Worm (Caenorhabditis elegans) whole organism, young adult: Measurements from ENCODE around the gene btb-9.

Experiments used
- B0261.1 ChIP-seq: sonication (generic microtip); optimal IDR thresholded peaks from 2 replicates; lab custom pipeline; 2016; ENCODE audit warnings: mild to moderate bottlenecking, missing genetic modification characterization, moderate library complexity, missing compliant biosample characterization
- B0336.3 ChIP-seq: fragments of 200-800 bp; sonication (Bioruptor generic); IDR thresholded peaks from 2 replicates; pipeline ENCODE4 v1.3.6; 2022; ENCODE audit warnings: missing genetic modification characterization, missing compliant biosample characterization
- C17E4.6 ChIP-seq: fragments of 200-800 bp; sonication (Bioruptor generic); IDR thresholded peaks from 2 replicates; pipeline ENCODE4 v1.3.6; 2022; ENCODE audit warnings: missing genetic modification reagents, missing genetic modification characterization, missing compliant biosample characterization
- F23B12.7 ChIP-seq: sonication (generic microtip); optimal IDR thresholded peaks from 2 replicates; lab custom pipeline; 2017; ENCODE audit warnings: missing genetic modification characterization, mild to moderate bottlenecking, missing compliant biosample characterization, antibody characterized with exemption, moderate library complexity; ENCODE audit not compliant: insufficient read depth
- F33H1.4 ChIP-seq: fragments of 200-800 bp; sonication (Bioruptor generic); IDR thresholded peaks from 2 replicates; pipeline ENCODE4 v1.3.6; 2022; ENCODE audit warnings: missing genetic modification reagents, missing genetic modification characterization, missing compliant biosample characterization
- F49E8.2 ChIP-seq: sonication (generic microtip); optimal IDR thresholded peaks from 3 replicates; lab custom pipeline; 2017; ENCODE audit warnings: missing genetic modification characterization, mild to moderate bottlenecking, missing compliant biosample characterization, antibody characterized with exemption, moderate library complexity; ENCODE audit not compliant: insufficient read depth
- F57A8.1 ChIP-seq: fragments of 200-800 bp; sonication (Bioruptor generic); optimal IDR thresholded peaks from 2 replicates; lab custom pipeline; 2018; ENCODE audit warnings: mild to moderate bottlenecking, missing genetic modification characterization, moderate library complexity, missing compliant biosample characterization
- F57C9.4 ChIP-seq: sonication (generic microtip); optimal IDR thresholded peaks from 2 replicates; lab custom pipeline; 2017; ENCODE audit warnings: mild to moderate bottlenecking, missing genetic modification characterization, missing compliant biosample characterization
- K12H6.12 ChIP-seq: fragments of 200-800 bp; sonication (Bioruptor generic); optimal IDR thresholded peaks from 2 replicates; lab custom pipeline; 2018; ENCODE audit warnings: mild to moderate bottlenecking, missing genetic modification characterization, missing compliant biosample characterization
- Y79H2A.3 ChIP-seq: fragments of 200-800 bp; sonication (Bioruptor generic); conservative IDR thresholded peaks from 2 replicates; pipeline ENCODE4 v1.3.6; 2022; ENCODE audit warnings: missing genetic modification reagents, missing genetic modification characterization, missing compliant biosample characterization
- Y95B8A.8 ChIP-seq: fragments of 200-800 bp; sonication (Bioruptor generic); IDR thresholded peaks from 2 replicates; pipeline ENCODE4 v1.3.6; 2022; ENCODE audit warnings: missing genetic modification reagents, missing genetic modification characterization, missing compliant biosample characterization
- akir-1 ChIP-seq: fragments of 200-800 bp; sonication (Bioruptor generic); optimal IDR thresholded peaks from 2 replicates; lab custom pipeline; 2018; ENCODE audit warnings: mild to moderate bottlenecking, missing genetic modification characterization, moderate library complexity, missing compliant biosample characterization
- aptf-2 ChIP-seq: fragments of 200-800 bp; sonication (Bioruptor generic); conservative IDR thresholded peaks from 2 replicates; pipeline ENCODE4 v1.3.6; 2022; ENCODE audit warnings: missing genetic modification reagents, missing genetic modification characterization, missing compliant biosample characterization
- aptf-3 ChIP-seq: fragments of 200-800 bp; sonication (Bioruptor generic); IDR thresholded peaks from 2 replicates; pipeline ENCODE4 v1.3.6; 2022; ENCODE audit warnings: missing genetic modification characterization, missing compliant biosample characterization
- athp-1 ChIP-seq: sonication (generic microtip); optimal IDR thresholded peaks from 2 replicates; lab custom pipeline; 2017; ENCODE audit warnings: mild to moderate bottlenecking, missing genetic modification characterization, missing compliant biosample characterization
- attf-3 ChIP-seq: fragments of 200-800 bp; sonication (Bioruptor generic); conservative IDR thresholded peaks from 2 replicates; pipeline ENCODE4 v1.3.6; 2022; ENCODE audit warnings: missing genetic modification reagents, missing genetic modification characterization, missing compliant biosample characterization
- ceh-58 ChIP-seq: fragments of 200-800 bp; sonication (Bioruptor generic); IDR thresholded peaks from 2 replicates; pipeline ENCODE4 v1.3.6; 2022; ENCODE audit warnings: missing genetic modification characterization, missing compliant biosample characterization
- die-1 ChIP-seq: sonication (generic microtip); optimal IDR thresholded peaks from 2 replicates; lab custom pipeline; 2016; ENCODE audit warnings: missing genotype, mild to moderate bottlenecking, missing genetic modification characterization, missing compliant biosample characterization
- dox-1 ChIP-seq: fragments of 200-800 bp; sonication (Bioruptor generic); IDR thresholded peaks from 2 replicates; pipeline ENCODE4 v1.3.6; 2022; ENCODE audit warnings: missing genetic modification reagents, missing genetic modification characterization, missing compliant biosample characterization
- efl-1 ChIP-seq: fragments of 150-350 bp; optimal IDR thresholded peaks from 2 replicates; lab custom pipeline; 2014; ENCODE audit warnings: missing biosample characterization, missing genetic modification reagents, missing genetic modification characterization
- ets-4 ChIP-seq: fragments of 200-800 bp; sonication (Bioruptor generic); optimal IDR thresholded peaks from 2 replicates; lab custom pipeline; 2018; ENCODE audit warnings: mild to moderate bottlenecking, missing genetic modification characterization, missing compliant biosample characterization
- him-1 ChIP-seq: sonication (generic microtip); optimal IDR thresholded peaks from 2 replicates; lab custom pipeline; 2016; ENCODE audit warnings: missing genotype, missing genetic modification reagents, missing genetic modification characterization, missing compliant biosample characterization
- hlh-12 ChIP-seq: sonication (generic microtip); optimal IDR thresholded peaks from 2 replicates; lab custom pipeline; 2016; ENCODE audit warnings: missing genetic modification characterization, missing compliant biosample characterization
- hlh-26 ChIP-seq: fragments of 200-800 bp; sonication (Bioruptor generic); conservative IDR thresholded peaks from 2 replicates; pipeline ENCODE4 v1.3.6; 2022; ENCODE audit warnings: missing genetic modification reagents, missing genetic modification characterization, missing compliant biosample characterization
- hmg-20 ChIP-seq: fragments of 200-800 bp; sonication (Bioruptor generic); IDR thresholded peaks from 2 replicates; pipeline ENCODE4 v1.3.6; 2022; ENCODE audit warnings: missing genetic modification reagents, missing genetic modification characterization, missing compliant biosample characterization
- lag-1 ChIP-seq: fragments of 200-800 bp; sonication (Bioruptor generic); IDR thresholded peaks from 2 replicates; pipeline ENCODE4 v1.3.6; 2022; ENCODE audit warnings: missing genetic modification reagents, missing genetic modification characterization, missing compliant biosample characterization
- let-607 ChIP-seq, 2 experiments: fragments of 200-800 bp in 1 of 2; sonication (Bioruptor generic) in 1 of 2; sonication (generic microtip) in 1 of 2; optimal IDR thresholded peaks; 2 replicates each; lab custom pipeline; 2016 to 2018; ENCODE audit warnings: mild to moderate bottlenecking in 2 of 2, missing compliant biosample characterization in 2 of 2, missing genetic modification characterization in 2 of 2, moderate library complexity in 2 of 2, missing genotype in 1 of 2
- lin-26 ChIP-seq: fragments of 200-800 bp; sonication (Bioruptor generic); IDR thresholded peaks from 2 replicates; pipeline ENCODE4 v1.3.6; 2022; ENCODE audit warnings: missing genetic modification reagents, missing genetic modification characterization, missing compliant biosample characterization
- lin-35 ChIP-seq, 3 experiments: fragments of 150-350 bp in 2 of 3; sonication (generic microtip) in 1 of 3; optimal IDR thresholded peaks; 2 replicates each; lab custom pipeline; 2014 to 2018; ENCODE audit warnings: missing biosample characterization in 3 of 3, missing genetic modification characterization in 3 of 3, missing genetic modification reagents in 3 of 3
- madf-8 ChIP-seq: fragments of 200-800 bp; sonication (Bioruptor generic); conservative IDR thresholded peaks from 2 replicates; pipeline ENCODE4 v1.3.6; 2022; ENCODE audit warnings: missing genetic modification reagents, missing genetic modification characterization, missing compliant biosample characterization
- nfya-1 ChIP-seq: sonication (generic microtip); optimal IDR thresholded peaks from 2 replicates; lab custom pipeline; 2017; ENCODE audit warnings: antibody characterized with exemption, missing compliant biosample characterization, missing genetic modification characterization, borderline replicate concordance; ENCODE audit not compliant: insufficient read depth
- nfyb-1 ChIP-seq: fragments of 200-800 bp; sonication (Bioruptor generic); IDR thresholded peaks from 2 replicates; pipeline ENCODE4 v1.3.6; 2022; ENCODE audit warnings: missing genetic modification reagents, missing genetic modification characterization, missing compliant biosample characterization
- rec-8 ChIP-seq, 2 experiments: sonication (generic microtip); optimal IDR thresholded peaks; 2 replicates each; lab custom pipeline; 2016; ENCODE audit warnings: mild to moderate bottlenecking in 2 of 2, missing genetic modification characterization in 2 of 2, missing genetic modification reagents in 2 of 2, missing genotype in 2 of 2, missing biosample characterization in 1 of 2, missing compliant biosample characterization in 1 of 2, moderate library complexity in 1 of 2
- repo-1 ChIP-seq: sonication (generic microtip); optimal IDR thresholded peaks from 2 replicates; lab custom pipeline; 2017; ENCODE audit warnings: mild to moderate bottlenecking, missing genetic modification characterization, missing compliant biosample characterization
- sdz-38 ChIP-seq: sonication (generic microtip); optimal IDR thresholded peaks from 2 replicates; lab custom pipeline; 2016; ENCODE audit warnings: missing genotype, missing genetic modification characterization, missing compliant biosample characterization
- snpc-1.3 ChIP-seq: sonication (generic microtip); optimal IDR thresholded peaks from 2 replicates; lab custom pipeline; 2017; ENCODE audit warnings: missing genetic modification characterization, mild to moderate bottlenecking, missing compliant biosample characterization, antibody characterized with exemption, moderate library complexity, missing genotype, missing genetic modification reagents; ENCODE audit not compliant: insufficient read depth
- snpc-3.4 ChIP-seq: sonication (generic microtip); optimal IDR thresholded peaks from 2 replicates; lab custom pipeline; 2017; ENCODE audit warnings: missing genetic modification characterization, mild to moderate bottlenecking, missing compliant biosample characterization, antibody characterized with exemption, moderate library complexity, missing genotype, missing genetic modification reagents
- sptf-2 ChIP-seq: fragments of 200-800 bp; sonication (Bioruptor generic); optimal IDR thresholded peaks from 2 replicates; lab custom pipeline; 2018; ENCODE audit warnings: mild to moderate bottlenecking, missing genetic modification characterization, missing compliant biosample characterization
- tbx-9 ChIP-seq: sonication (generic microtip); optimal IDR thresholded peaks from 2 replicates; lab custom pipeline; 2016; ENCODE audit warnings: borderline replicate concordance, missing genetic modification characterization, inconsistent platforms, missing compliant biosample characterization
- tlf-1 ChIP-seq: fragments of 200-800 bp; sonication (Bioruptor generic); optimal IDR thresholded peaks from 2 replicates; lab custom pipeline; 2018; ENCODE audit warnings: mild to moderate bottlenecking, missing genetic modification characterization, missing compliant biosample characterization
- zfh-2 ChIP-seq: fragments of 200-800 bp; sonication (Bioruptor generic); conservative IDR thresholded peaks from 2 replicates; pipeline ENCODE4 v1.3.6; 2022; ENCODE audit warnings: missing genetic modification reagents, missing genetic modification characterization, missing compliant biosample characterization
- zim-3 ChIP-seq: sonication (generic microtip); optimal IDR thresholded peaks from 2 replicates; lab custom pipeline; 2017; ENCODE audit warnings: mild to moderate bottlenecking, missing genetic modification characterization, moderate library complexity, missing compliant biosample characterization

The btb-9 gene

ce11 chrII:1742535-1742934, 14.2 kb downstream of the btb-9 start, which contains the start of gene F36H5.12:
Gene F36H5.12 (plus strand): TSS chrII:1742835.
- TF ChIP-seq nfyb-1 (GFP tag; lab: Robert Waterston, UW) (no peak), zim-3 (tag; lab: Kevin White, UChicago) (no peak), snpc-3.4 (tag; lab: Kevin White, UChicago) (no peak), sdz-38 (tag; lab: Kevin White, UChicago) (no peak), hmg-20 (GFP tag; lab: Robert Waterston, UW) (no peak), snpc-1.3 (tag; lab: Kevin White, UChicago) (no peak), aptf-3 (GFP tag; lab: Robert Waterston, UW) (no peak), dox-1 (GFP tag; lab: Robert Waterston, UW) (no peak), F49E8.2 (tag; lab: Kevin White, UChicago) (no peak), tlf-1 (no peak), ets-4 (no peak), F33H1.4 (GFP tag; lab: Robert Waterston, UW) (no peak), tbx-9 (tag; lab: Kevin White, UChicago) (no peak), let-607 (tag; optimal IDR thresholded peaks at IDR 0.05; lab: Kevin White, UChicago) (no peak), K12H6.12 (tag; lab: Kevin White, UChicago) (no peak), rec-8 (tag; optimal IDR thresholded peaks at IDR 0.05; lab: Kevin White, UChicago) (no peak), B0336.3 (GFP tag; lab: Robert Waterston, UW) (no peak), nfya-1 (no peak), lin-26 (GFP tag; lab: Robert Waterston, UW) (no peak), athp-1 (no peak)

ce11 chrII:1744183-1744582, 15.9 kb downstream of the btb-9 start, which contains the start of gene clec-19:
Gene clec-19 (plus strand): TSS chrII:1744483.
- TF ChIP-seq sptf-2 (GFP tag; lab: Kevin White, UChicago): no peak
- no peak for TF ChIP-seq aptf-2 (GFP tag; lab: Robert Waterston, UW)
- TF ChIP-seq akir-1: no peak
- TF ChIP-seq him-1 (tag; lab: Kevin White, UChicago): no peak
- no peak for TF ChIP-seq zim-3 (tag; lab: Kevin White, UChicago)
- TF ChIP-seq Y79H2A.3 (GFP tag; lab: Robert Waterston, UW): no peak
- no peak for TF ChIP-seq B0261.1 (tag; lab: Kevin White, UChicago)
- no peak for TF ChIP-seq attf-3 (GFP tag; lab: Robert Waterston, UW)
- TF ChIP-seq Y95B8A.8 (GFP tag; lab: Robert Waterston, UW): no peak

- TF ChIP-seq let-607 (tag; optimal IDR thresholded peaks at IDR 0.05; lab: Kevin White, UChicago): no peak
- no peak for TF ChIP-seq efl-1 (GFP tag; lab: Kevin White, UChicago)
- TF ChIP-seq die-1 (tag; lab: Kevin White, UChicago): no peak
- TF ChIP-seq dox-1 (GFP tag; lab: Robert Waterston, UW): no peak
- TF ChIP-seq hlh-26: no peak
- TF ChIP-seq lin-35 (GFP tag; optimal IDR thresholded peaks at IDR 0.05; lab: Kevin White, UChicago): no peak
- TF ChIP-seq madf-8 (GFP tag; lab: Robert Waterston, UW): no peak
- TF ChIP-seq F23B12.7 (tag; lab: Kevin White, UChicago): no peak
- no peak for TF ChIP-seq C17E4.6 (GFP tag; lab: Robert Waterston, UW)
- TF ChIP-seq F57A8.1 (GFP tag; lab: Kevin White, UChicago): no peak
- no peak for TF ChIP-seq repo-1 (tag; lab: Kevin White, UChicago)
- TF ChIP-seq F33H1.4 (GFP tag; lab: Robert Waterston, UW): no peak
- no peak for TF ChIP-seq hlh-12 (tag; lab: Kevin White, UChicago)
- TF ChIP-seq F57C9.4 (tag; lab: Kevin White, UChicago): no peak
- TF ChIP-seq zfh-2: no peak
- no peak for TF ChIP-seq lag-1 (GFP tag; lab: Robert Waterston, UW)
- TF ChIP-seq ceh-58: no peak
These were observed 22.1 kb downstream of the btb-9 start, which contains the start of the genes F36H5.13 and F36H5.8 for ce11 chrII:1750413-1750812. Gene F36H5.13 (minus strand): TSS chrII:1750513. Gene F36H5.8 (minus strand): TSS chrII:1750686.
